Fruit fly (Drosophila melanogaster): ENCODE data around the gene CG33722.

Gene CG33722

dm6 chr3R:8208378-8209021 is 35.4 kb upstream of the CG33722 start (continued):
- TF ChIP-seq gro (GFP tag; optimal IDR thresholded peaks at IDR 0.05) (no peak), CG7928 (GFP tag; optimal IDR thresholded peaks at IDR 0.05) (no peak), crol (GFP tag; IDR thresholded peaks at IDR 0.05) (peak; percentile 74), chm (GFP tag; IDR thresholded peaks at IDR 0.05) (0 out of 2 replicates have a peak, but pooled peaks have one; percentile 21), Vsx1 (GFP tag; optimal IDR thresholded peaks at IDR 0.05) (peak; percentile 16), sens-2 (GFP tag; IDR thresholded peaks at IDR 0.05) (0 out of 2 replicates have a peak, but pooled peaks have one; percentile 4), CG7745 (tag; optimal IDR thresholded peaks at IDR 0.05) (peak; percentile 14), luna (GFP tag; optimal IDR thresholded peaks at IDR 0.05) (no peak), sens (GFP tag) (peak; percentile 35), wor (GFP tag; IDR thresholded peaks at IDR 0.05) (no peak), vnd (GFP tag; IDR thresholded peaks at IDR 0.05; ENCODE audit: partially characterized antibody) (0 out of 3 replicates have a peak, but pooled peaks have one; percentile 25), twi (tag; optimal IDR thresholded peaks at IDR 0.05) (no peak), CG13296 (GFP tag; optimal IDR thresholded peaks at IDR 0.05) (no peak), fd64A (GFP tag; optimal IDR thresholded peaks at IDR 0.05) (no peak), CG11696 (GFP tag; IDR thresholded peaks at IDR 0.05) (no peak), chinmo (GFP tag; IDR thresholded peaks at IDR 0.05; ENCODE audit: partially characterized antibody) (0 out of 4 replicates have a peak, but pooled peaks have one; percentile 10), mirr (GFP tag; optimal IDR thresholded peaks at IDR 0.05) (peak; percentile 96), Mad (GFP tag; optimal IDR thresholded peaks at IDR 0.05) (no peak), Lhr (GFP tag; optimal IDR thresholded peaks at IDR 0.05) (no peak), sqz (GFP tag; optimal IDR thresholded peaks at IDR 0.05) (peak; percentile 20), MESR4 (GFP tag; optimal IDR thresholded peaks at IDR 0.05) (no peak), Blimp-1 (GFP tag; optimal IDR thresholded peaks at IDR 0.05) (no peak), sisA (GFP tag; IDR thresholded peaks at IDR 0.05) (no peak), CG10543 (GFP tag; optimal IDR thresholded peaks at IDR 0.05) (peak; percentile 4), Dref (GFP tag; IDR thresholded peaks at IDR 0.05) (no peak), disco-r (GFP tag; optimal IDR thresholded peaks at IDR 0.05) (no peak), CG4328 (GFP tag; optimal IDR thresholded peaks at IDR 0.05) (no peak), CG2199 (GFP tag; IDR thresholded peaks at IDR 0.05) (0 out of 3 replicates have a peak, but pooled peaks have one; percentile 17), CG31224 (GFP tag; IDR thresholded peaks at IDR 0.05) (no peak), CG17359 (tag; optimal IDR thresholded peaks at IDR 0.05) (no peak), Hey (tag; optimal IDR thresholded peaks at IDR 0.05) (peak; percentile 65), Max (GFP tag; optimal IDR thresholded peaks at IDR 0.05) (no peak), Atf3 (GFP tag; optimal IDR thresholded peaks at IDR 0.05) (no peak), Lim3 (GFP tag; IDR thresholded peaks at IDR 0.05) (peak; percentile 92; the same call in 1 of the 2 replicates), Adf1 (GFP tag; IDR thresholded peaks at IDR 0.05) (peak; percentile 43; the same call in 1 of the 2 replicates), sd (tag; optimal IDR thresholded peaks at IDR 0.05) (peak; percentile 55)

dm6 chr3R:8210837-8211488 is 32.9 kb upstream of the CG33722 start:
- TF ChIP-seq ap (GFP tag; IDR thresholded peaks at IDR 0.05) (no peak), Nf-YC (tag; optimal IDR thresholded peaks at IDR 0.05) (peak; percentile 48), Awh (GFP tag; IDR thresholded peaks at IDR 0.05) (0 out of 2 replicates have a peak, but pooled peaks have one; percentile 40), abd-A (tag; optimal IDR thresholded peaks at IDR 0.05) (peak; percentile 29), Mad (GFP tag; optimal IDR thresholded peaks at IDR 0.05) (no peak), Stat92E (GFP tag; optimal IDR thresholded peaks at IDR 0.05) (peak in 1 of 3 experiments; percentile 70), HHEX (GFP tag; optimal IDR thresholded peaks at IDR 0.05) (no peak), CG13894 (tag; optimal IDR thresholded peaks at IDR 0.05) (peak; percentile 65), Ravus (GFP tag; IDR thresholded peaks at IDR 0.05) (no peak), CG9215 (GFP tag; IDR thresholded peaks at IDR 0.05) (no peak), grn (GFP tag; optimal IDR thresholded peaks at IDR 0.05) (peak; percentile 98), sens (GFP tag) (peak; percentile 12), onecut (GFP tag; IDR thresholded peaks at IDR 0.05) (0 out of 2 replicates have a peak, but pooled peaks have one; percentile 22), kni (GFP tag; optimal IDR thresholded peaks at IDR 0.05) (peak; percentile 57), Nf-YB (GFP tag; optimal IDR thresholded peaks at IDR 0.05) (peak; percentile 83), E2f1 (GFP tag; IDR thresholded peaks at IDR 0.05) (no peak)
